Worm (Caenorhabditis elegans): ENCODE results near the gene gly-4.

The gly-4 gene

DNA sequence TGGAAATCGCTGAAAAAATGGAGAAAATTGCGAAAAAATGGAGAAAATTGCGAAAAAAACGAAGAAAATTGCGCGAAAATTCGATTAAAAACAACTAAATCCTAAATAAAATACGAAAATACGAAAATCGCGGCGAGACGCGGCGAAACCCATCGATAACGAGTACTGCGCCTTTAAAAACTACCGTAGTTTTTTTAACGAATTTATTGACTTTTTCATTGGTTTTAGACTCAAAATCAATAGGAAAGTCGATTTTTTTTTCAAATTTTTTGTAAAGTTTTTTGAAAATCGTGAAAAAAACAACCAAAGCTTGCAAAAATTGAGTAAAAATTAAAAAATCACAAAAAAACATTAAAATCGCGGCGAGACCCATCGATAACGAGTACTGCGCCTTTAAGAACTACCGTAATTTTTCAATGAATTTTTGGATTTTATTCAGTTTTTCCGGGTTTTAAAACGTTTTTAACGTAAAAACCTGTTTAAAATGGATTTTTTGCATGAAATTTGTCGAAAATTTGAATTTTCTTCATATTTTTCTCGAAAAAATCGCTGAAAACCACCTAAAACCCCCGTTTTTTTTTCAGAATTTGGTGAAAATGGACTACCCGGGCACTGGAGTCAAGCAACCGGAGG lies 20.9 kb upstream of the gly-4 start, which contains the start of the genes chk-2 and Y60A3A.19:
Gene chk-2 (minus strand): TSS at position 51 of the 633 bp plus-strand sequence.
Gene Y60A3A.19 (plus strand): TSS at position 583 of the 633 bp plus-strand sequence.
- TF ChIP-seq ztf-26 (tag; optimal IDR thresholded peaks at IDR 0.05) (no peak), efl-1 (GFP tag; optimal IDR thresholded peaks at IDR 0.05) (peak; percentile 69), hlh-12 (tag; optimal IDR thresholded peaks at IDR 0.05) (no peak), ztf-18 (tag; optimal IDR thresholded peaks at IDR 0.05) (no peak), madf-6 (GFP tag; IDR thresholded peaks at IDR 0.05) (peak; percentile 89), lin-54 (GFP tag; optimal IDR thresholded peaks at IDR 0.05) (peak; percentile 21), ceh-91 (GFP tag; IDR thresholded peaks at IDR 0.05) (peak; percentile 41; the same call in 1 of the 2 replicates), lsl-1 (GFP tag; optimal IDR thresholded peaks at IDR 0.05) (peak; percentile 94), F52B5.7 (tag; optimal IDR thresholded peaks at IDR 0.05) (no peak), snpc-1.3 (tag; optimal IDR thresholded peaks at IDR 0.05; ENCODE audit: insufficient read depth) (peak; percentile 11), hsf-1 (GFP tag; IDR thresholded peaks at IDR 0.05) (0 out of 2 replicates have a peak, but pooled peaks have one; percentile 16), rcor-1 (GFP tag; IDR thresholded peaks at IDR 0.05) (0 out of 2 replicates have a peak, but pooled peaks have one; percentile 7), F33H1.4 (GFP tag; IDR thresholded peaks at IDR 0.05) (peak; percentile 89), D2030.7 (GFP tag; IDR thresholded peaks at IDR 0.05) (peak; percentile 68; the same call in 1 of the 2 replicates), madf-8 (GFP tag; conservative IDR thresholded peaks at IDR 0.05) (peak; percentile 44; the same call in 1 of the 2 replicates), dox-1 (GFP tag; IDR thresholded peaks at IDR 0.05) (peak; percentile 31; the same call in 1 of the 2 replicates), xnd-1 (tag; optimal IDR thresholded peaks at IDR 0.05) (peak; percentile 90)

DNA sequence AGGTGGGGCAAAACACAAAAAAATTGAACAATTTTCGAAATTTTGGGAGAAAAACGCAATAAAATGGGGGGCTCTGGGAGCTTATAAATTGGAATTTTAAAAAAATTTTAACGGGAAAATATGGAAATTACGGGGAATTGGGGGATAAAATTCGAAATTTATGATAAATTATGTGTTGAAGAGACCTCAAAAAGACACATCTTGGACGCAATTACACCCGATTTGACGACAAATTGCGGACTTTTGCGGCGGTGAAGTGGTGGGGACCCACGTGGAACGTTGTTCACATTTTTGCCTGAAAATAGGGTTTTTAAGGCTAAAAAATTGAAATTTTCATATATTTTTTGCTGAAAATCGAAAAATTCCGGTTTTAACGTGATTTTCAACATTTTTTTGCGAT lies 13.7 kb upstream of the gly-4 start:
- no peak for TF ChIP-seq cebp-1 (GFP tag; IDR thresholded peaks at IDR 0.05)
- TF ChIP-seq cebp-1 (tag; optimal IDR thresholded peaks at IDR 0.05), result peak; percentile 15
- no peak for TF ChIP-seq lir-1 (GFP tag; conservative IDR thresholded peaks at IDR 0.05)
- no peak for TF ChIP-seq F10E7.11 (tag; optimal IDR thresholded peaks at IDR 0.05)
- TF ChIP-seq ztf-22 (GFP tag; optimal IDR thresholded peaks at IDR 0.05), result no peak
- TF ChIP-seq snpc-3.4 (tag; optimal IDR thresholded peaks at IDR 0.05), result no peak
- TF ChIP-seq fkh-3 (tag; optimal IDR thresholded peaks at IDR 0.05), result no peak
- TF ChIP-seq let-607 (tag; optimal IDR thresholded peaks at IDR 0.05), result peak; percentile 33 to 41
- TF ChIP-seq madf-8 (GFP tag; conservative IDR thresholded peaks at IDR 0.05), result no peak
- no peak for TF ChIP-seq T26A5.8 (tag; optimal IDR thresholded peaks at IDR 0.05)
- peak; percentile 25; the same call in 1 of the 2 replicates for TF ChIP-seq nfyb-1 (GFP tag; IDR thresholded peaks at IDR 0.05)

DNA sequence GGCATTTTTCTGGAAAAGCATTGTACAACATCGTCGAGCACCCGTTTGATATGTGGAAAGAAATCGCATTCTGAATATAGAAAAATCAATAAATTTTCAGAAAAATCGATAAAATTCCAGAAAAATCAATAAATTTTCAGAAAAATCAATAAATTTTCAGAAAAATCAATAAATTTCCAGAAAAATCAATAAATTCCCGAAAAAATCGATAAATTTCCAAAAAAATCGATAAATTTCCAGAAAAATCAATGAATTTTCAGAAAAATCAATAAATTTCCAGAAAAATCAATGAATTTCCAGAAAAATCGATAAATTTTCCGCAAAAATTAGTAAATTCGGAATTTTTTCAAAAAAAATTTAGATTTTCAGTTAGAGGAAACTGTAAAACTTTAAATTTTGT lies 12.2 kb upstream of the gly-4 start, which contains the start of gene fars-2:
Gene fars-2 (minus strand): TSS at position 70 of the 400 bp plus-strand sequence.
- TF ChIP-seq D2030.7 (GFP tag; IDR thresholded peaks at IDR 0.05), result no peak
- no peak for TF ChIP-seq C06A6.2 (GFP tag; conservative IDR thresholded peaks at IDR 0.05)
- TF ChIP-seq cebp-2 (GFP tag; IDR thresholded peaks at IDR 0.05), result no peak
- no peak for TF ChIP-seq F39B2.1 (GFP tag; IDR thresholded peaks at IDR 0.05)
- no peak for TF ChIP-seq C17E4.6 (GFP tag; IDR thresholded peaks at IDR 0.05)
- no peak for TF ChIP-seq F57A8.1 (GFP tag; optimal IDR thresholded peaks at IDR 0.05)
- no peak for TF ChIP-seq F10E7.11 (tag; optimal IDR thresholded peaks at IDR 0.05)
- TF ChIP-seq ztf-28 (GFP tag; IDR thresholded peaks at IDR 0.05), result no peak
- TF ChIP-seq zfh-2 (GFP tag; conservative IDR thresholded peaks at IDR 0.05), result no peak
- TF ChIP-seq lir-1 (GFP tag; conservative IDR thresholded peaks at IDR 0.05), result no peak
- no peak for TF ChIP-seq pha-4 (tag; optimal IDR thresholded peaks at IDR 0.05)
- no peak for TF ChIP-seq ccch-3 (GFP tag; optimal IDR thresholded peaks at IDR 0.05)
- TF ChIP-seq ztf-6 (GFP tag; IDR thresholded peaks at IDR 0.05), result no peak
- no peak for TF ChIP-seq rcor-1 (GFP tag; IDR thresholded peaks at IDR 0.05)
- no peak for TF ChIP-seq madf-6 (GFP tag; IDR thresholded peaks at IDR 0.05)
- no peak for TF ChIP-seq F55B11.4 (tag; optimal IDR thresholded peaks at IDR 0.05; ENCODE audit: borderline replicate concordance, insufficient read depth)
- TF ChIP-seq egl-18 (GFP tag; IDR thresholded peaks at IDR 0.05), result no peak
- no peak for TF ChIP-seq zim-3 (tag; optimal IDR thresholded peaks at IDR 0.05)
